Worm (Caenorhabditis elegans): Measurements from ENCODE around the gene F32F2.4.

Gene F32F2.4

ce11 chrV:13275959-13276358 lies at the start of gene F32F2.4:
F32F2.4 (plus strand) TSS chrV:13276259.
- TF ChIP-seq aly-1 (tag; optimal IDR thresholded peaks at IDR 0.05), result no peak
- no peak for TF ChIP-seq hmbx-1 (tag; optimal IDR thresholded peaks at IDR 0.05)
- TF ChIP-seq ceh-13 (GFP tag; optimal IDR thresholded peaks at IDR 0.05), result no peak
- TF ChIP-seq ets-7 (tag; optimal IDR thresholded peaks at IDR 0.05), result no peak
- TF ChIP-seq tbx-11 (GFP tag; IDR thresholded peaks at IDR 0.05), result no peak
- TF ChIP-seq pes-1 (GFP tag; IDR thresholded peaks at IDR 0.05), result no peak
- TF ChIP-seq hmg-4 (GFP tag; optimal IDR thresholded peaks at IDR 0.05), result no peak
- TF ChIP-seq scrt-1 (GFP tag; IDR thresholded peaks at IDR 0.05), result no peak
- TF ChIP-seq tra-4 (tag; optimal IDR thresholded peaks at IDR 0.05), result no peak
- TF ChIP-seq ceh-36 (tag; optimal IDR thresholded peaks at IDR 0.05), result no peak
- TF ChIP-seq sea-1 (GFP tag; conservative IDR thresholded peaks at IDR 0.05), result no peak
- TF ChIP-seq ama-1 (optimal IDR thresholded peaks at IDR 0.05), result no peak
- no peak for TF ChIP-seq F13C5.2 (tag; optimal IDR thresholded peaks at IDR 0.05)
- no peak for TF ChIP-seq B0310.2 (tag; optimal IDR thresholded peaks at IDR 0.05)

ce11 chrV:13229538-13229937 lies 46.5 kb upstream of the F32F2.4 start:
- TF ChIP-seq tra-4 (tag; optimal IDR thresholded peaks at IDR 0.05), result no peak
- TF ChIP-seq F13C5.2 (tag; optimal IDR thresholded peaks at IDR 0.05), result no peak
- TF ChIP-seq ets-7 (tag; optimal IDR thresholded peaks at IDR 0.05), result no peak
- no peak for TF ChIP-seq B0310.2 (tag; optimal IDR thresholded peaks at IDR 0.05)
- TF ChIP-seq hmbx-1 (tag; optimal IDR thresholded peaks at IDR 0.05), result no peak
- no peak for TF ChIP-seq ceh-36 (tag; optimal IDR thresholded peaks at IDR 0.05)

ce11 chrV:13235313-13235712 lies 40.7 kb upstream of the F32F2.4 start:
- TF ChIP-seq tbx-11 (GFP tag; IDR thresholded peaks at IDR 0.05) (no peak), F13C5.2 (tag; optimal IDR thresholded peaks at IDR 0.05) (no peak), ama-1 (optimal IDR thresholded peaks at IDR 0.05) (no peak), B0310.2 (tag; optimal IDR thresholded peaks at IDR 0.05) (no peak), pes-1 (GFP tag; IDR thresholded peaks at IDR 0.05) (no peak), hnd-1 (tag; optimal IDR thresholded peaks at IDR 0.05) (no peak), aly-1 (tag; optimal IDR thresholded peaks at IDR 0.05) (no peak), tra-4 (tag; optimal IDR thresholded peaks at IDR 0.05) (no peak), flt-1 (GFP tag; IDR thresholded peaks at IDR 0.05) (no peak), ceh-36 (tag; optimal IDR thresholded peaks at IDR 0.05) (no peak)

ce11 chrV:13236507-13236906 lies 39.6 kb upstream of the F32F2.4 start, which contains the start of gene dmd-10:
dmd-10 (minus strand) TSS chrV:13236607.
- TF ChIP-seq sea-1 (GFP tag; conservative IDR thresholded peaks at IDR 0.05) (no peak), flt-1 (GFP tag; IDR thresholded peaks at IDR 0.05) (no peak), ets-7 (tag; optimal IDR thresholded peaks at IDR 0.05) (no peak)

ce11 chrV:13243205-13243604 lies 32.9 kb upstream of the F32F2.4 start:
- TF ChIP-seq ama-1 (optimal IDR thresholded peaks at IDR 0.05) (no peak), ets-7 (tag; optimal IDR thresholded peaks at IDR 0.05) (no peak), ceh-36 (tag; optimal IDR thresholded peaks at IDR 0.05) (no peak), hmbx-1 (tag; optimal IDR thresholded peaks at IDR 0.05) (no peak), hnd-1 (tag; optimal IDR thresholded peaks at IDR 0.05) (no peak), scrt-1 (GFP tag; IDR thresholded peaks at IDR 0.05) (no peak), ceh-13 (GFP tag; optimal IDR thresholded peaks at IDR 0.05) (no peak), pes-1 (GFP tag; IDR thresholded peaks at IDR 0.05) (no peak), tra-4 (tag; optimal IDR thresholded peaks at IDR 0.05) (no peak)

- no peak for TF ChIP-seq hnd-1 (tag; optimal IDR thresholded peaks at IDR 0.05)
- TF ChIP-seq sea-1 (GFP tag; conservative IDR thresholded peaks at IDR 0.05), result no peak
- TF ChIP-seq hmbx-1 (tag; optimal IDR thresholded peaks at IDR 0.05), result no peak
- no peak for TF ChIP-seq hmg-4 (GFP tag; optimal IDR thresholded peaks at IDR 0.05)
- no peak for TF ChIP-seq tbx-37 (GFP tag; conservative IDR thresholded peaks at IDR 0.05)
- no peak for TF ChIP-seq ama-1 (optimal IDR thresholded peaks at IDR 0.05)
- TF ChIP-seq tbx-11 (GFP tag; IDR thresholded peaks at IDR 0.05), result no peak
- no peak for TF ChIP-seq aly-1 (tag; optimal IDR thresholded peaks at IDR 0.05)
- TF ChIP-seq F13C5.2 (tag; optimal IDR thresholded peaks at IDR 0.05), result no peak
- no peak for TF ChIP-seq tra-4 (tag; optimal IDR thresholded peaks at IDR 0.05)
- TF ChIP-seq ets-7 (tag; optimal IDR thresholded peaks at IDR 0.05), result no peak
- TF ChIP-seq B0310.2 (tag; optimal IDR thresholded peaks at IDR 0.05), result no peak
- TF ChIP-seq ceh-36 (tag; optimal IDR thresholded peaks at IDR 0.05), result no peak
- no peak for TF ChIP-seq scrt-1 (GFP tag; IDR thresholded peaks at IDR 0.05)
- no peak for TF ChIP-seq flt-1 (GFP tag; IDR thresholded peaks at IDR 0.05)
- TF ChIP-seq pes-1 (GFP tag; IDR thresholded peaks at IDR 0.05), result no peak
Observed at ce11 chrV:13249436-13249835, 26.6 kb upstream of the F32F2.4 start, which contains the start of gene odr-3. odr-3 (minus strand) TSS chrV:13249536.

ce11 chrV:13252862-13253261 lies 23.2 kb upstream of the F32F2.4 start:
- TF ChIP-seq ceh-13 (GFP tag; optimal IDR thresholded peaks at IDR 0.05) (no peak), B0310.2 (tag; optimal IDR thresholded peaks at IDR 0.05) (no peak), scrt-1 (GFP tag; IDR thresholded peaks at IDR 0.05) (no peak), ama-1 (optimal IDR thresholded peaks at IDR 0.05) (no peak), pes-1 (GFP tag; IDR thresholded peaks at IDR 0.05) (no peak), ceh-36 (tag; optimal IDR thresholded peaks at IDR 0.05) (no peak), tbx-11 (GFP tag; IDR thresholded peaks at IDR 0.05) (no peak), ets-7 (tag; optimal IDR thresholded peaks at IDR 0.05) (no peak), F13C5.2 (tag; optimal IDR thresholded peaks at IDR 0.05) (no peak), hmg-4 (GFP tag; optimal IDR thresholded peaks at IDR 0.05) (no peak), flt-1 (GFP tag; IDR thresholded peaks at IDR 0.05) (no peak), tra-4 (tag; optimal IDR thresholded peaks at IDR 0.05) (no peak), hmbx-1 (tag; optimal IDR thresholded peaks at IDR 0.05) (no peak)

- TF ChIP-seq B0310.2 (tag; optimal IDR thresholded peaks at IDR 0.05), result no peak
- no peak for TF ChIP-seq tbx-11 (GFP tag; IDR thresholded peaks at IDR 0.05)
Observed at ce11 chrV:13258909-13259361, 17.1 kb upstream of the F32F2.4 start, which contains the start of gene C34D1.4. C34D1.4 (minus strand) TSS chrV:13259311.
